Worm (Caenorhabditis elegans) whole organism, L4 larva: Measurements from ENCODE around the gene gpch-1.

Experiments used
- ceh-32 ChIP-seq: sonication (generic microtip); optimal IDR thresholded peaks from 2 replicates; lab custom pipeline; 2016; ENCODE audit warnings: mild to moderate bottlenecking, missing genetic modification characterization, missing compliant biosample characterization; ENCODE audit not compliant: poor library complexity
- ceh-82 ChIP-seq: sonication (generic microtip); optimal IDR thresholded peaks from 2 replicates; lab custom pipeline; 2017; ENCODE audit warnings: missing biosample characterization, missing genetic modification characterization
- fos-1 ChIP-seq: fragments of 150-350 bp; optimal IDR thresholded peaks from 2 replicates; lab custom pipeline; 2014; ENCODE audit warnings: missing biosample characterization, missing genetic modification characterization
- lin-13 ChIP-seq: fragments of 150-350 bp; optimal IDR thresholded peaks from 2 replicates; lab custom pipeline; 2014; ENCODE audit warnings: missing biosample characterization, missing genetic modification reagents, missing genetic modification characterization
- lin-15B ChIP-seq: fragments of 150-350 bp; sonication (generic microtip); optimal IDR thresholded peaks from 3 replicates; lab custom pipeline; 2014; ENCODE audit warnings: missing biosample characterization, missing genetic modification characterization
- nhr-11 ChIP-seq: fragments of 150-350 bp; optimal IDR thresholded peaks from 2 replicates; lab custom pipeline; 2014; ENCODE audit warnings: missing biosample characterization, missing genetic modification characterization
- nhr-25 ChIP-seq: sonication (generic microtip); optimal IDR thresholded peaks from 2 replicates; lab custom pipeline; 2017; ENCODE audit warnings: missing genetic modification characterization, mild to moderate bottlenecking, missing compliant biosample characterization, antibody characterized with exemption, moderate library complexity, borderline replicate concordance; ENCODE audit not compliant: insufficient read depth
- nhr-28 ChIP-seq: fragments of 150-350 bp; optimal IDR thresholded peaks from 2 replicates; lab custom pipeline; 2014; ENCODE audit warnings: missing biosample characterization, missing genetic modification characterization
- vab-7 ChIP-seq: fragments of 200-800 bp; sonication (Bioruptor generic); IDR thresholded peaks from 2 replicates; pipeline ENCODE4 v1.3.6; 2022; ENCODE audit warnings: missing genetic modification reagents, missing genetic modification characterization, missing compliant biosample characterization

DNA sequence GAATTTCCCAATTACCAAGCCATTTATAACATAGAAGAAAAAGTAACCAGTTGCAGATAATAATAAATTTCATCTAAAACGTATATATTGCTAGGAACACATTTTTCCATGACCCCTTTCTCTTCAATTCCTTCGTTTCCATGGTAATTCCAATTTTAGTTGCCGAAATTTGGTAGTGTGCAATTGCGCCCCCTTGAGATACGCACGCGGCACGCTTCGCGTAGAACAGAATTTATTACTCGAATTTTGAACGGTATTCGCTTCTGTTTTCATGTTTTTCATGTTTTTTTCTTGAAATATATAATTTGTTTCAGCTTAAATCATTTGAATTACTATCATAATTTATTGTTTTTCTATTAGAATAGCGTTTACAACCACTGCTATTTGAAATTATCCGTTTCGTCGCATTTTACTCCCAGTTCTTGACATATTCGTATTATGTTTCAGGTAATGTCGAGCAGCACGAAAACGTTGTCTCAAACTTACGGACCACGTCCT lies 4.0 kb upstream of the gpch-1 start, which contains the start of the genes R07E5.17 and snfc-5:
- no peak for TF ChIP-seq nhr-25 (tag; lab: Kevin White, UChicago)
- no peak for TF ChIP-seq fos-1 (tag; lab: Kevin White, UChicago)
- TF ChIP-seq ceh-32 (tag; lab: Kevin White, UChicago): no peak
- no peak for TF ChIP-seq nhr-28 (tag; lab: Kevin White, UChicago)
- TF ChIP-seq lin-15B (tag; lab: Kevin White, UChicago): no peak
- TF ChIP-seq lin-13: no peak
- TF ChIP-seq nhr-11 (tag; lab: Kevin White, UChicago): no peak
- no peak for TF ChIP-seq ceh-82 (tag; lab: Kevin White, UChicago)
- no peak for TF ChIP-seq vab-7 (GFP tag; lab: Robert Waterston, UW)
